Worm (Caenorhabditis elegans) whole organism, L4 larva: ENCODE results near the gene puf-11.

Experiments used
- F49E8.2 ChIP-seq: sonication (generic microtip); optimal IDR thresholded peaks from 2 replicates; lab custom pipeline; 2016; ENCODE audit warnings: missing compliant biosample characterization, mild to moderate bottlenecking, missing genetic modification characterization, borderline replicate concordance
- aly-2 ChIP-seq: sonication (generic microtip); optimal IDR thresholded peaks from 2 replicates; lab custom pipeline; 2018; ENCODE audit warnings: missing biosample characterization, missing genetic modification characterization
- daf-12 ChIP-seq: fragments of 150-350 bp; optimal IDR thresholded peaks from 2 replicates; lab custom pipeline; 2014; ENCODE audit warnings: missing biosample characterization, missing genetic modification reagents, missing genetic modification characterization
- lir-3 ChIP-seq: sonication (generic microtip); optimal IDR thresholded peaks from 2 replicates; lab custom pipeline; 2016; ENCODE audit warnings: mild to moderate bottlenecking, missing genetic modification characterization, missing compliant biosample characterization
- nhr-76 ChIP-seq: fragments of 150-350 bp; optimal IDR thresholded peaks from 2 replicates; lab custom pipeline; 2014; ENCODE audit warnings: missing biosample characterization, missing genetic modification characterization

ce11 chrIV:6413482-6413881 lies 7.9 kb upstream of the puf-11 start, which contains the start of gene nlp-71:
- no peak for TF ChIP-seq daf-12 (tag; lab: Kevin White, UChicago)
- no peak for TF ChIP-seq F49E8.2 (tag; lab: Kevin White, UChicago)
- TF ChIP-seq lir-3, result no peak
- TF ChIP-seq nhr-76 (tag; lab: Kevin White, UChicago), result no peak
- TF ChIP-seq aly-2 (tag; lab: Kevin White, UChicago), result no peak
